Worm (Caenorhabditis elegans): Measurements from ENCODE around the gene R04B5.11.
"Not testable (repeated sequence)": the region's sequence is repeated elsewhere in the genome, so short reads cannot be mapped to it uniquely, and the experiment has no call there.

DNA sequence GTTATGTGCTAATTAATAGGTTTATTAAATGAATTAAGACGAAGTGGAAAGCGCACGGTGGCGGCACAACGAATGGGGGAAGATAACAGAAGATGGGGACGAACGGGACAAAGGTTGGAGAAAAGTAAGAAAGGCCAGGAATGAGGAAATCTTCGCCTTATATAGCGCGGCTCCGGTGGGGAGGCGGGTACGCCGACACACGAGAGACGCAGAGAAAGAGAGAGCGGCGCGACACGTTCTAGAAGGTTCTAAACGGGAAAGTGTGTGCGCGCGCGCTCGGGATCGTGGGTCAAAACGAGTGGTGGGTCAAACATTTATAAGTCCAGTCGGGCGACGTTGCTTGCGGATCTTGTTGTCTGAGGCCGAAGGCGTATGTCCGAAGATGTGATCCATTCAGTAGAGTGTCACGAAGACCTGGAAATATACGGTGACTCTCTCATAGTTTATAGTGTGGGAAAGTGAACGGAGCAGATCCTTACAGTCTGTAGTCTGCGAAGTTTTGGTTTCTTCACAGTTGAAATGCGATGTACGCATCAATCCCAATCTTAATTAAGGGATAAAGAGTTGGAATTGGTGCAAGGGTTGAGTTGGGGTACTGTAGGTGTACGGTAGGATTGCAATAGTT lies 41.7 kb downstream of the R04B5.11 start:
- TF ChIP-seq cog-1 (tag; optimal IDR thresholded peaks at IDR 0.05); tab-1 (GFP tag; IDR thresholded peaks at IDR 0.05); ztf-23 (GFP tag; IDR thresholded peaks at IDR 0.05); ztf-29 (GFP tag; IDR thresholded peaks at IDR 0.05); klf-2 (GFP tag; conservative IDR thresholded peaks at IDR 0.05): not testable (repeated sequence)
- 0 out of 2 replicates have a peak, but pooled peaks have one; percentile 24 for TF ChIP-seq T22C8.4 (GFP tag; IDR thresholded peaks at IDR 0.05)
- TF ChIP-seq flt-1 (GFP tag; IDR thresholded peaks at IDR 0.05) = peak; percentile 63; the same call in 1 of the 2 replicates
- TF ChIP-seq ref-1 (GFP tag; conservative IDR thresholded peaks at IDR 0.05) = 0 out of 2 replicates have a peak, but pooled peaks have one; percentile 16
